Fruit fly (Drosophila melanogaster): ENCODE results near the gene CG14435.

Gene CG14435

dm6 chrX:6854563-6854962, 10.8 kb upstream of the CG14435 start (continued):
- TF ChIP-seq crp (GFP tag; optimal IDR thresholded peaks at IDR 0.05) (no peak), hb (GFP tag; IDR thresholded peaks at IDR 0.05; ENCODE audit: partially characterized antibody) (no peak), CG6765 (GFP tag; optimal IDR thresholded peaks at IDR 0.05) (peak; percentile 65), sisA (GFP tag; IDR thresholded peaks at IDR 0.05) (peak; percentile 70), sim (GFP tag; IDR thresholded peaks at IDR 0.05) (0 out of 2 replicates have a peak, but pooled peaks have one; percentile 37), CG9797 (GFP tag; optimal IDR thresholded peaks at IDR 0.05) (no peak), Sin3A (optimal IDR thresholded peaks at IDR 0.05) (no peak), ash1 (GFP tag; optimal IDR thresholded peaks at IDR 0.05) (peak; percentile 51), CG10979 (tag; optimal IDR thresholded peaks at IDR 0.05) (peak; percentile 83), Neu2 (GFP tag; optimal IDR thresholded peaks at IDR 0.05; ENCODE audit: borderline replicate concordance) (no peak), E2f1 (GFP tag; IDR thresholded peaks at IDR 0.05) (peak; percentile 74), gsb (GFP tag; IDR thresholded peaks at IDR 0.05) (peak; percentile 62), sens-2 (GFP tag; IDR thresholded peaks at IDR 0.05) (peak; percentile 48; the same call in 1 of the 2 replicates), mld (GFP tag; IDR thresholded peaks at IDR 0.05; ENCODE audit: partially characterized antibody) (no peak), scrt (GFP tag; optimal IDR thresholded peaks at IDR 0.05) (peak; percentile 75), CG7987 (GFP tag; optimal IDR thresholded peaks at IDR 0.05) (peak; percentile 26), ssp (GFP tag; IDR thresholded peaks at IDR 0.05) (peak; percentile 58), CG6854 (GFP tag; optimal IDR thresholded peaks at IDR 0.05) (peak; percentile 62), Atf3 (GFP tag; optimal IDR thresholded peaks at IDR 0.05) (no peak), bigmax (GFP tag; optimal IDR thresholded peaks at IDR 0.05) (no peak), trem (tag; optimal IDR thresholded peaks at IDR 0.05) (peak; percentile 51), bcd (GFP tag; optimal IDR thresholded peaks at IDR 0.05) (peak; percentile 83), CG11093 (GFP tag; IDR thresholded peaks at IDR 0.05) (peak; percentile 70), repo (GFP tag; optimal IDR thresholded peaks at IDR 0.05) (peak; percentile 43), Dip2 (GFP tag; IDR thresholded peaks at IDR 0.05) (no peak), Ravus (GFP tag; IDR thresholded peaks at IDR 0.05) (peak; percentile 62), nom (GFP tag; optimal IDR thresholded peaks at IDR 0.05) (no peak), CG6272 (GFP tag; IDR thresholded peaks at IDR 0.05) (peak; percentile 40; the same call in 1 of the 2 replicates), CG13624 (GFP tag; optimal IDR thresholded peaks at IDR 0.05) (peak; percentile 53), inv (GFP tag; IDR thresholded peaks at IDR 0.05; ENCODE audit: partially characterized antibody) (no peak), bab2 (GFP tag; optimal IDR thresholded peaks at IDR 0.05) (peak; percentile 60), CG32532 (GFP tag; IDR thresholded peaks at IDR 0.05) (peak; percentile 87), B-H2 (GFP tag; optimal IDR thresholded peaks at IDR 0.05) (no peak), CG4282 (GFP tag; optimal IDR thresholded peaks at IDR 0.05) (no peak), CG18764 (GFP tag; optimal IDR thresholded peaks at IDR 0.05) (peak; percentile 56), zfh2 (GFP tag; optimal IDR thresholded peaks at IDR 0.05) (peak; percentile 43), Ets97D (GFP tag; optimal IDR thresholded peaks at IDR 0.05) (peak; percentile 28), Sry-δ (GFP tag; optimal IDR thresholded peaks at IDR 0.05) (peak; percentile 8), hkb (optimal IDR thresholded peaks at IDR 0.05) (no peak), hkb (GFP tag; IDR thresholded peaks at IDR 0.05) (peak; percentile 87), sd (tag; optimal IDR thresholded peaks at IDR 0.05) (peak; percentile 60), ara (GFP tag; IDR thresholded peaks at IDR 0.05) (peak; percentile 82), caup (GFP tag; optimal IDR thresholded peaks at IDR 0.05; ENCODE audit: severe bottlenecking) (peak; percentile 80), zf30C (GFP tag; optimal IDR thresholded peaks at IDR 0.05) (no peak), D19B (GFP tag; optimal IDR thresholded peaks at IDR 0.05) (peak; percentile 69), tup (GFP tag; optimal IDR thresholded peaks at IDR 0.05) (peak; percentile 41), H15 (GFP tag; IDR thresholded peaks at IDR 0.05) (peak; percentile 81), cwo (GFP tag; optimal IDR thresholded peaks at IDR 0.05) (peak; percentile 87), CG5180 (GFP tag; optimal IDR thresholded peaks at IDR 0.05) (peak; percentile 66), ato (GFP tag; IDR thresholded peaks at IDR 0.05; ENCODE audit: partially characterized antibody) (no peak), CG13775 (GFP tag; optimal IDR thresholded peaks at IDR 0.05) (peak; percentile 63)

Data from whole organism, embryonic.